Fruit fly (Drosophila melanogaster) whole organism, embryonic: ENCODE data around the gene CG2540.
A peak's percentile ranks its signal among the peaks of the same experiment; 100 is the strongest.

Experiments
- Aef1 ChIP-seq: fragments of 200-800 bp; sonication (Bioruptor generic); IDR thresholded peaks from 3 replicates; pipeline ENCODE4 v1.3.6; 2022; ENCODE audit warnings: missing biosample characterization, missing genetic modification characterization
- Awh ChIP-seq: fragments of 200-800 bp; sonication (Bioruptor generic); IDR thresholded peaks from 2 replicates; pipeline ENCODE4, ENCODE4 v1.3.6; 2022; ENCODE audit warnings: missing biosample characterization, missing genetic modification characterization
- CG11085 ChIP-seq: fragments of 200-800 bp; sonication (Bioruptor generic); IDR thresholded peaks from 2 replicates; pipeline ENCODE4 v1.3.6; 2022; ENCODE audit warnings: missing biosample characterization, missing genetic modification characterization
- CG12104 ChIP-seq: fragments of 200-800 bp; sonication (Bioruptor generic); optimal IDR thresholded peaks from 3 replicates; lab custom pipeline; 2016; ENCODE audit warnings: missing biosample characterization, missing genetic modification characterization
- CG15011 ChIP-seq: fragments of 200-800 bp; sonication (Bioruptor generic); optimal IDR thresholded peaks from 3 replicates; lab custom pipeline; 2018; ENCODE audit warnings: missing biosample characterization, mild to moderate bottlenecking, missing genetic modification characterization
- CG15514 ChIP-seq: fragments of 200-800 bp; sonication (Bioruptor generic); optimal IDR thresholded peaks from 3 replicates; lab custom pipeline; 2017; ENCODE audit warnings: missing biosample characterization, missing genetic modification characterization, mild to moderate bottlenecking, moderate library complexity, missing genetic modification reagents
- CG1603 ChIP-seq: fragments of 200-800 bp; sonication (Bioruptor generic); optimal IDR thresholded peaks from 2 replicates; lab custom pipeline; 2019; ENCODE audit warnings: missing biosample characterization, mild to moderate bottlenecking, missing genetic modification characterization, moderate library complexity
- CG2875 ChIP-seq: fragments of 200-800 bp; sonication (Bioruptor generic); optimal IDR thresholded peaks from 2 replicates; lab custom pipeline; 2017; ENCODE audit warnings: missing biosample characterization, mild to moderate bottlenecking, missing genetic modification characterization, missing genetic modification reagents
- CG30020 ChIP-seq: fragments of 200-800 bp; optimal IDR thresholded peaks from 2 replicates; lab custom pipeline; 2019; ENCODE audit warnings: missing biosample characterization, mild to moderate bottlenecking, missing genetic modification characterization, moderate library complexity
- CG31224 ChIP-seq: fragments of 200-800 bp; sonication (Bioruptor generic); IDR thresholded peaks from 2 replicates; pipeline ENCODE4 v1.3.6; 2022; ENCODE audit warnings: missing biosample characterization, missing genetic modification characterization
- CG31365 ChIP-seq: fragments of 200-800 bp; sonication (Bioruptor generic); optimal IDR thresholded peaks from 2 replicates; lab custom pipeline; 2018; ENCODE audit warnings: missing biosample characterization, mild to moderate bottlenecking, missing genetic modification characterization
- CG34376 ChIP-seq: fragments of 200-800 bp; sonication (Bioruptor generic); optimal IDR thresholded peaks from 2 replicates; lab custom pipeline; 2018; ENCODE audit warnings: missing biosample characterization, mild to moderate bottlenecking, missing genetic modification characterization
- CG34422 ChIP-seq: fragments of 200-800 bp; sonication (Bioruptor generic); IDR thresholded peaks from 3 replicates; pipeline ENCODE4 v1.3.6; 2022; ENCODE audit warnings: missing biosample characterization, missing genetic modification characterization
- CG7271 ChIP-seq: fragments of 200-800 bp; sonication (Bioruptor generic); optimal IDR thresholded peaks from 2 replicates; lab custom pipeline; 2018; ENCODE audit warnings: missing biosample characterization, mild to moderate bottlenecking, missing genetic modification characterization, moderate library complexity
- CG8089 ChIP-seq: fragments of 200-800 bp; sonication (Bioruptor generic); optimal IDR thresholded peaks from 3 replicates; lab custom pipeline; 2016; ENCODE audit warnings: missing biosample characterization, missing genetic modification characterization
- CG9727 ChIP-seq: fragments of 200-800 bp; sonication (Bioruptor generic); optimal IDR thresholded peaks from 3 replicates; lab custom pipeline; 2017; ENCODE audit warnings: missing biosample characterization, mild to moderate bottlenecking, missing genetic modification characterization
- CG9932 ChIP-seq: fragments of 200-800 bp; sonication (Bioruptor generic); IDR thresholded peaks from 2 replicates; pipeline ENCODE4 v1.3.6; 2022; ENCODE audit warnings: missing biosample characterization, missing genetic modification characterization
- Dek ChIP-seq: fragments of 200-800 bp; sonication (Bioruptor generic); optimal IDR thresholded peaks from 3 replicates; lab custom pipeline; 2019; ENCODE audit warnings: missing biosample characterization, mild to moderate bottlenecking, missing genetic modification characterization, moderate library complexity
- Drgx ChIP-seq: fragments of 200-800 bp; sonication (Bioruptor generic); IDR thresholded peaks from 2 replicates; pipeline ENCODE4 v1.3.6; 2022; ENCODE audit warnings: missing biosample characterization, missing genetic modification characterization
- Eip74EF ChIP-seq, 2 experiments: fragments of 200-800 bp in 1 of 2; fragments of >200 bp in 1 of 2; sonication (Bioruptor generic) in 1 of 2; optimal IDR thresholded peaks; 2 replicates each; lab custom pipeline; 2017 to 2019; ENCODE audit warnings: missing biosample characterization in 2 of 2, missing genetic modification characterization in 2 of 2, mild to moderate bottlenecking in 1 of 2, moderate library complexity in 1 of 2
- Fer3 ChIP-seq: fragments of 200-800 bp; sonication (Bioruptor generic); optimal IDR thresholded peaks from 2 replicates; lab custom pipeline; 2018; ENCODE audit warnings: missing biosample characterization, mild to moderate bottlenecking, missing genetic modification characterization, moderate library complexity
- Gsc ChIP-seq: fragments of 200-800 bp; sonication (Bioruptor generic); IDR thresholded peaks from 2 replicates; pipeline ENCODE4 v1.3.6; 2022; ENCODE audit warnings: missing biosample characterization, missing genetic modification characterization
- H15 ChIP-seq: fragments of 200-800 bp; sonication (Bioruptor generic); IDR thresholded peaks from 3 replicates; pipeline ENCODE4 v1.3.6; 2022; ENCODE audit warnings: missing biosample characterization, missing genetic modification characterization
- HLH4C ChIP-seq: fragments of 200-800 bp; sonication (Bioruptor generic); IDR thresholded peaks from 3 replicates; pipeline ENCODE4 v1.3.6; 2022; ENCODE audit warnings: missing biosample characterization, missing genetic modification characterization; ENCODE audit not compliant: partially characterized antibody
- Hr39 ChIP-seq: fragments of >200 bp; optimal IDR thresholded peaks from 2 replicates; lab custom pipeline; 2017
- Hr78 ChIP-seq, 2 experiments: fragments of 200-800 bp in 1 of 2; fragments of >200 bp in 1 of 2; sonication (Bioruptor generic) in 1 of 2; optimal IDR thresholded peaks; 2 replicates each; lab custom pipeline; 2017 to 2019; ENCODE audit warnings: missing biosample characterization in 2 of 2, missing genetic modification characterization in 2 of 2, mild to moderate bottlenecking in 1 of 2, moderate library complexity in 1 of 2
- Hsf ChIP-seq: fragments of 200-800 bp; sonication (Bioruptor generic); optimal IDR thresholded peaks from 3 replicates; lab custom pipeline; 2016; ENCODE audit warnings: missing biosample characterization, missing genetic modification characterization
- Optix ChIP-seq: fragments of 200-800 bp; sonication (Bioruptor generic); IDR thresholded peaks from 3 replicates; pipeline ENCODE4 v1.3.6; 2022; ENCODE audit warnings: missing biosample characterization, missing genetic modification characterization
- Poxn ChIP-seq: fragments of 200-800 bp; sonication (Bioruptor generic); IDR thresholded peaks from 2 replicates; pipeline ENCODE4 v1.3.6; 2022; ENCODE audit warnings: missing biosample characterization, missing genetic modification characterization
- Ptx1 ChIP-seq: fragments of 200-800 bp; sonication (Bioruptor generic); IDR thresholded peaks from 2 replicates; pipeline ENCODE4 v1.3.6; 2022; ENCODE audit warnings: missing biosample characterization, missing genetic modification characterization
- Sox100B ChIP-seq: fragments of 200-800 bp; sonication (Bioruptor generic); optimal IDR thresholded peaks from 3 replicates; lab custom pipeline; 2018; ENCODE audit warnings: missing biosample characterization, mild to moderate bottlenecking, missing genetic modification characterization
- TFAM ChIP-seq: fragments of 200-800 bp; sonication (Bioruptor generic); optimal IDR thresholded peaks from 2 replicates; lab custom pipeline; 2017; ENCODE audit warnings: missing biosample characterization, missing genetic modification characterization, inconsistent platforms
- Taf1 ChIP-seq: fragments of 200-800 bp; sonication (Bioruptor generic); IDR thresholded peaks from 2 replicates; pipeline ENCODE4 v1.3.6; 2022; ENCODE audit warnings: missing biosample characterization, missing genetic modification characterization
- YL-1 ChIP-seq: fragments of 200-800 bp; sonication (Bioruptor generic); optimal IDR thresholded peaks from 3 replicates; lab custom pipeline; 2017; ENCODE audit warnings: missing biosample characterization, mild to moderate bottlenecking, missing genetic modification characterization
- ac ChIP-seq: fragments of 200-800 bp; sonication (Bioruptor generic); optimal IDR thresholded peaks from 3 replicates; lab custom pipeline; 2017; ENCODE audit warnings: missing biosample characterization, mild to moderate bottlenecking, missing genetic modification characterization
- chif ChIP-seq, 2 experiments: fragments of 200-800 bp; sonication (Bioruptor generic); optimal IDR thresholded peaks; 3 replicates each; lab custom pipeline; 2016; ENCODE audit warnings: missing biosample characterization in 2 of 2, missing genetic modification characterization in 2 of 2
- dpn ChIP-seq, 2 experiments: fragments of 200-800 bp; sonication (Bioruptor generic); optimal IDR thresholded peaks; 3 replicates each; lab custom pipeline; 2016; ENCODE audit warnings: missing biosample characterization in 2 of 2, missing genetic modification characterization in 2 of 2
- emc ChIP-seq: fragments of 200-800 bp; sonication (Bioruptor generic); optimal IDR thresholded peaks from 2 replicates; lab custom pipeline; 2016; ENCODE audit warnings: missing biosample characterization, missing genetic modification characterization
- esg ChIP-seq: fragments of 200-800 bp; sonication (Bioruptor generic); conservative IDR thresholded peaks from 2 replicates; pipeline ENCODE4 v1.3.6; 2022; ENCODE audit warnings: missing biosample characterization, missing genetic modification characterization
- fru ChIP-seq: fragments of >200 bp; optimal IDR thresholded peaks from 2 replicates; lab custom pipeline; 2017
- hbn ChIP-seq: fragments of 200-800 bp; sonication (Bioruptor generic); IDR thresholded peaks from 2 replicates; pipeline ENCODE4 v1.3.6; 2022; ENCODE audit warnings: missing biosample characterization, missing genetic modification characterization; ENCODE audit not compliant: partially characterized antibody
- mam ChIP-seq: fragments of 200-800 bp; sonication (Bioruptor generic); optimal IDR thresholded peaks from 3 replicates; lab custom pipeline; 2016; ENCODE audit warnings: missing biosample characterization, missing genetic modification characterization
- pan ChIP-seq, 4 experiments: fragments of >200 bp in 3 of 4; fragments of 200-800 bp in 1 of 4; sonication (Bioruptor generic) in 1 of 4; optimal IDR thresholded peaks in 3 of 4; IDR thresholded peaks in 1 of 4; 2 replicates each; pipeline versions ENCODE4 v1.3.6 to Lab custom; 2017 to 2022; ENCODE audit warnings: missing biosample characterization in 2 of 4, missing genetic modification characterization in 2 of 4, mixed read lengths in 1 of 4
- pzg ChIP-seq: fragments of 200-800 bp; sonication (Bioruptor generic); optimal IDR thresholded peaks from 3 replicates; lab custom pipeline; 2018; ENCODE audit warnings: missing biosample characterization, mild to moderate bottlenecking, missing genetic modification characterization, moderate library complexity
- row ChIP-seq: fragments of 200-800 bp; sonication (Bioruptor generic); IDR thresholded peaks from 3 replicates; pipeline ENCODE4 v1.3.6; 2022; ENCODE audit warnings: missing biosample characterization, missing genetic modification characterization
- sr ChIP-seq: fragments of 200-800 bp; sonication (Bioruptor generic); IDR thresholded peaks from 3 replicates; pipeline ENCODE4 v1.3.6; 2022; ENCODE audit warnings: missing biosample characterization, missing genetic modification characterization
- vnd ChIP-seq: fragments of 200-800 bp; sonication (Bioruptor generic); IDR thresholded peaks from 3 replicates; pipeline ENCODE4 v1.3.6; 2022; ENCODE audit warnings: missing biosample characterization, missing genetic modification characterization; ENCODE audit not compliant: partially characterized antibody
- zfh1 ChIP-seq: fragments of 200-800 bp; sonication (Bioruptor generic); IDR thresholded peaks from 3 replicates; pipeline ENCODE4 v1.3.6; 2022; ENCODE audit warnings: missing biosample characterization, missing genetic modification characterization

Gene CG2540

dm6 chrX:12669659-12670488, 40.2 kb downstream of the CG2540 start (continued):
- peak; percentile 73 for TF ChIP-seq CG1603 (tag; lab: Kevin White, UChicago)
- no peak for TF ChIP-seq vnd
- TF ChIP-seq Hr39: no peak
- peak; percentile 31 for TF ChIP-seq CG31365 (tag; lab: Kevin White, UChicago)
- peak; percentile 31 to 64 for TF ChIP-seq chif (GFP tag; optimal IDR thresholded peaks at IDR 0.05; lab: Kevin White, UChicago)
- peak; percentile 29; the same call in 1 of the 3 replicates for TF ChIP-seq Optix (GFP tag; lab: Robert Waterston, UW)
- TF ChIP-seq CG31224 (GFP tag; lab: Robert Waterston, UW): 0 out of 2 replicates have a peak, but pooled peaks have one; percentile 39
- TF ChIP-seq fru (lab: Kevin White, UChicago): no peak
- TF ChIP-seq TFAM (GFP tag; lab: Kevin White, UChicago): no peak
- TF ChIP-seq Gsc (GFP tag; lab: Robert Waterston, UW): no peak
- no peak for TF ChIP-seq YL-1
- TF ChIP-seq sr: 0 out of 3 replicates have a peak, but pooled peaks have one; percentile 44
- peak; percentile 72; the same call in 2 of the 3 replicates for TF ChIP-seq zfh1 (GFP tag; lab: Robert Waterston, UW)
- peak; percentile 31 for TF ChIP-seq CG15011 (GFP tag; lab: Kevin White, UChicago)
- TF ChIP-seq Hsf (GFP tag; lab: Kevin White, UChicago): peak; percentile 70
- peak; percentile 83 for TF ChIP-seq Fer3 (tag; lab: Kevin White, UChicago)
- TF ChIP-seq Hr78 (GFP tag; optimal IDR thresholded peaks at IDR 0.05; lab: Kevin White, UChicago): peak in 1 of 2 experiments; percentile 22
- TF ChIP-seq CG8089 (GFP tag; lab: Kevin White, UChicago): no peak
- TF ChIP-seq H15 (GFP tag; lab: Robert Waterston, UW): peak; percentile 64; the same call in 1 of the 3 replicates
- peak; percentile 10 for TF ChIP-seq CG34376 (GFP tag; lab: Kevin White, UChicago)
- no peak for TF ChIP-seq CG30020 (tag; lab: Kevin White, UChicago)
- TF ChIP-seq Ptx1: peak; percentile 70
- TF ChIP-seq pzg (GFP tag; lab: Kevin White, UChicago): no peak
- TF ChIP-seq hbn (GFP tag; lab: Robert Waterston, UW): no peak
- peak; percentile 40 for TF ChIP-seq Sox100B (GFP tag; lab: Kevin White, UChicago)
- peak; percentile 54; the same call in 1 of the 2 replicates for TF ChIP-seq CG11085 (GFP tag; lab: Robert Waterston, UW)
- peak; percentile 75 for TF ChIP-seq Drgx
- TF ChIP-seq Dek (tag; lab: Kevin White, UChicago): peak; percentile 79
- TF ChIP-seq Poxn: 0 out of 2 replicates have a peak, but pooled peaks have one; percentile 33
- peak; percentile 60 for TF ChIP-seq Taf1 (GFP tag; lab: Robert Waterston, UW)
- TF ChIP-seq Eip74EF (GFP tag; optimal IDR thresholded peaks at IDR 0.05; lab: Kevin White, UChicago): peak in 1 of 2 experiments; percentile 51
- peak; percentile 87 for TF ChIP-seq CG9932
- TF ChIP-seq mam (GFP tag; lab: Kevin White, UChicago): peak; percentile 66
- TF ChIP-seq CG12104: no peak
- no peak for TF ChIP-seq pan (optimal IDR thresholded peaks at IDR 0.05; lab: Kevin White, UChicago)
- TF ChIP-seq pan (GFP tag; optimal IDR thresholded peaks at IDR 0.05 in 1 of 2, IDR thresholded peaks at IDR 0.05 in 1 of 2): peak in 1 of 2 experiments; percentile 52
- peak; percentile 67 to 71 for TF ChIP-seq dpn (GFP tag; optimal IDR thresholded peaks at IDR 0.05; lab: Kevin White, UChicago)
- no peak for TF ChIP-seq HLH4C (GFP tag; lab: Robert Waterston, UW)
- TF ChIP-seq row (GFP tag; lab: Robert Waterston, UW): peak; percentile 82
- TF ChIP-seq esg (GFP tag; lab: Robert Waterston, UW): peak; percentile 67
- peak; percentile 34 for TF ChIP-seq CG9727 (GFP tag; lab: Kevin White, UChicago)
- no peak for TF ChIP-seq Awh (GFP tag; lab: Robert Waterston, UW)
- no peak for TF ChIP-seq ac
- no peak for TF ChIP-seq emc (GFP tag; lab: Kevin White, UChicago)
- TF ChIP-seq Aef1 (GFP tag; lab: Robert Waterston, UW): peak; percentile 67; the same call in 2 of the 3 replicates
- TF ChIP-seq CG2875 (GFP tag; lab: Kevin White, UChicago): no peak
- TF ChIP-seq CG15514: peak; percentile 48
- TF ChIP-seq CG7271: no peak
- TF ChIP-seq CG34422 (GFP tag; lab: Robert Waterston, UW): peak; percentile 51; the same call in 2 of the 3 replicates
